Worm (Caenorhabditis elegans): ENCODE measurements around the gene Y51A2B.5.

- no peak for TF ChIP-seq eyg-1 (tag; optimal IDR thresholded peaks at IDR 0.05)
- no peak for TF ChIP-seq K09A11.1 (tag; optimal IDR thresholded peaks at IDR 0.05; ENCODE audit: insufficient read depth)
- TF ChIP-seq elt-2 (tag; optimal IDR thresholded peaks at IDR 0.05): no peak
- no peak for TF ChIP-seq nhr-11 (tag; optimal IDR thresholded peaks at IDR 0.05)
- TF ChIP-seq tbx-2 (tag; optimal IDR thresholded peaks at IDR 0.05): no peak
- TF ChIP-seq ama-1 (optimal IDR thresholded peaks at IDR 0.05): no peak
- TF ChIP-seq Y22D7AL.16 (tag; optimal IDR thresholded peaks at IDR 0.05): no peak
- TF ChIP-seq unc-86 (tag; optimal IDR thresholded peaks at IDR 0.05): no peak
- TF ChIP-seq elt-4 (tag; optimal IDR thresholded peaks at IDR 0.05): no peak
- no peak for TF ChIP-seq C38D4.7 (GFP tag; optimal IDR thresholded peaks at IDR 0.05)
- TF ChIP-seq syd-9 (tag; optimal IDR thresholded peaks at IDR 0.05): no peak
These were observed 42.4 kb downstream of the Y51A2B.5 start, which contains the start of gene srw-82 for ce11 chrV:18431450-18431849.
